In the genomic region with DNA sequence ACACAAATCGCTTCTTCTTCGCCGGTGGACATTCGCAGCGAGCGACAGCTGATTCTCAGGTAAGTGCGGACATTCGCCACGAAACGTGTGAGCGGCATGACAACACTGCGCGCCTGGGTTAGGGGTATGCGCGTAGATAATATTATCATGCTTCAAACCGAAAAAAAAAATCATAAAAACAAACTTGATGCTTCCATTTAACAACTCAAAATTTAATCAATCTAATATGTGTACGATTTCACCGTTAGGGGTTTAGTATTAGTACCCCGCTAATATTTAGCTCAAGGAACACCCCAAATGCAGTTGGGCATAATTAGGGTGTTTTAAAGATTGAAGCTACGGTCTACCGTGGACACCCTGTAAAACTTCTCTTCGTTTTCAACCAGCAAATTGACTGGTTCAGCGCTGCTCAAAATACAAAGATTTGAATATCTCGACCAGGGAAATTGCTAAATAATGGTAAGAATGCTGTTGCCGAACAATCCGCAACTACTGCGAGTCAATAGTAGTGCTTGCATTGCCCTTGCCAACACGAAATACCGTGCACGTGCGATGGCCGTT, we compare ENCODE assay signal across 1 fruit fly cellular context.
TF ChIP-seq lines count a peak whose summit lies in the region.

Gene CG17271 (minus strand): TSS at position 34 of the 561 bp plus-strand sequence.
Gene RpS20 (plus strand): TSS at position 367 of the 561 bp plus-strand sequence.

TF ChIP-seq in whole organism, embryonic, 481 proteins besides CTCF, POLR2A, EP300 and RAD21 (continued from another document and continues in another):
- peak; percentile 68 for TF ChIP-seq cg (GFP tag; optimal IDR thresholded peaks at IDR 0.05; lab: Kevin White, UChicago)
- peak; percentile 81 for TF ChIP-seq CG8765 (GFP tag; IDR thresholded peaks at IDR 0.05; lab: Robert Waterston, UW)
- peak; percentile 67; the same call in 1 of the 2 replicates for TF ChIP-seq gt (GFP tag; IDR thresholded peaks at IDR 0.05; lab: Robert Waterston, UW)
- no peak for TF ChIP-seq br (optimal IDR thresholded peaks at IDR 0.05; lab: Kevin White, UChicago)
- TF ChIP-seq CG15479 (GFP tag; optimal IDR thresholded peaks at IDR 0.05; lab: Kevin White, UChicago): no peak
- TF ChIP-seq ind (GFP tag; optimal IDR thresholded peaks at IDR 0.05; lab: Kevin White, UChicago): peak; percentile 95
- TF ChIP-seq Hsf (GFP tag; optimal IDR thresholded peaks at IDR 0.05; lab: Kevin White, UChicago): peak; percentile 95
- peak; percentile 90 for TF ChIP-seq CG8089 (GFP tag; optimal IDR thresholded peaks at IDR 0.05; lab: Kevin White, UChicago)
- TF ChIP-seq MTF-1 (GFP tag; optimal IDR thresholded peaks at IDR 0.05; lab: Kevin White, UChicago; ENCODE audit: borderline replicate concordance): no peak
- peak; percentile 74 for TF ChIP-seq Oli (tag; optimal IDR thresholded peaks at IDR 0.05; lab: Kevin White, UChicago)
- TF ChIP-seq sob (GFP tag; IDR thresholded peaks at IDR 0.05; lab: Robert Waterston, UW): peak; percentile 92
- TF ChIP-seq gcm2 (GFP tag; optimal IDR thresholded peaks at IDR 0.05; lab: Kevin White, UChicago): peak; percentile 88
- no peak for TF ChIP-seq z (GFP tag; IDR thresholded peaks at IDR 0.05; lab: Robert Waterston, UW)
- peak; percentile 93 for TF ChIP-seq chn (GFP tag; optimal IDR thresholded peaks at IDR 0.05; lab: Kevin White, UChicago)
- peak; percentile 89 for TF ChIP-seq unpg (GFP tag; optimal IDR thresholded peaks at IDR 0.05; lab: Kevin White, UChicago)
- TF ChIP-seq CG14667 (GFP tag; IDR thresholded peaks at IDR 0.05; lab: Robert Waterston, UW): peak; percentile 81
- TF ChIP-seq Mes4 (GFP tag; optimal IDR thresholded peaks at IDR 0.05; lab: Kevin White, UChicago): peak; percentile 94
- peak; percentile 95 for TF ChIP-seq HLH54F (GFP tag; optimal IDR thresholded peaks at IDR 0.05; lab: Kevin White, UChicago)
- peak; percentile 48; the same call in 1 of the 2 replicates for TF ChIP-seq Bgb (GFP tag; IDR thresholded peaks at IDR 0.05; lab: Robert Waterston, UW; ENCODE audit: partially characterized antibody)
- TF ChIP-seq prd (optimal IDR thresholded peaks at IDR 0.05; lab: Kevin White, UChicago): no peak
- TF ChIP-seq prd (GFP tag; IDR thresholded peaks at IDR 0.05; lab: Robert Waterston, UW): peak; percentile 94
- peak; percentile 89 for TF ChIP-seq kay (GFP tag; optimal IDR thresholded peaks at IDR 0.05; lab: Kevin White, UChicago)
- TF ChIP-seq Lpt (GFP tag; optimal IDR thresholded peaks at IDR 0.05; lab: Kevin White, UChicago): no peak
- no peak for TF ChIP-seq Doc3 (GFP tag; IDR thresholded peaks at IDR 0.05; lab: Robert Waterston, UW; ENCODE audit: partially characterized antibody)
- TF ChIP-seq CG13624 (GFP tag; optimal IDR thresholded peaks at IDR 0.05; lab: Kevin White, UChicago): peak; percentile 97
- peak; percentile 92 for TF ChIP-seq p53 (GFP tag; optimal IDR thresholded peaks at IDR 0.05; lab: Kevin White, UChicago)
- TF ChIP-seq CG11696 (GFP tag; IDR thresholded peaks at IDR 0.05; lab: Robert Waterston, UW): peak; percentile 67; the same call in 1 of the 2 replicates
- TF ChIP-seq CG42726 (GFP tag; IDR thresholded peaks at IDR 0.05; lab: Robert Waterston, UW; ENCODE audit: partially characterized antibody): no peak
- peak; percentile 77 for TF ChIP-seq Neu2 (GFP tag; optimal IDR thresholded peaks at IDR 0.05; lab: Kevin White, UChicago; ENCODE audit: borderline replicate concordance)
- TF ChIP-seq Med (GFP tag; lab: Kevin White, UChicago): peak; percentile 99
- TF ChIP-seq luna (GFP tag; optimal IDR thresholded peaks at IDR 0.05; lab: Kevin White, UChicago): peak; percentile 90
- TF ChIP-seq ttk (GFP tag; IDR thresholded peaks at IDR 0.05; lab: Robert Waterston, UW): peak; percentile 89
- TF ChIP-seq tna (GFP tag; IDR thresholded peaks at IDR 0.05; lab: Robert Waterston, UW; ENCODE audit: partially characterized antibody): no peak
- TF ChIP-seq CG2712 (tag; optimal IDR thresholded peaks at IDR 0.05; lab: Kevin White, UChicago): peak; percentile 90
- peak; percentile 95 for TF ChIP-seq CG2116 (GFP tag; optimal IDR thresholded peaks at IDR 0.05; lab: Kevin White, UChicago)
- no peak for TF ChIP-seq kah (GFP tag; optimal IDR thresholded peaks at IDR 0.05; lab: Kevin White, UChicago)
- TF ChIP-seq toy (GFP tag; IDR thresholded peaks at IDR 0.05; lab: Robert Waterston, UW): peak; percentile 78; the same call in 1 of the 2 replicates
- peak; percentile 88 for TF ChIP-seq grau (tag; optimal IDR thresholded peaks at IDR 0.05; lab: Kevin White, UChicago)
- TF ChIP-seq Ets65A (GFP tag; lab: Kevin White, UChicago): peak; percentile 99
- TF ChIP-seq rib (GFP tag; IDR thresholded peaks at IDR 0.05; lab: Robert Waterston, UW): peak; percentile 71; the same call in 1 of the 2 replicates
- peak; percentile 86 for TF ChIP-seq tio (GFP tag; optimal IDR thresholded peaks at IDR 0.05; lab: Kevin White, UChicago)
- TF ChIP-seq lbe (GFP tag; optimal IDR thresholded peaks at IDR 0.05; lab: Kevin White, UChicago): peak; percentile 55
- TF ChIP-seq tx (GFP tag; optimal IDR thresholded peaks at IDR 0.05; lab: Kevin White, UChicago): peak; percentile 95
- peak; percentile 95 for TF ChIP-seq CG12391 (tag; optimal IDR thresholded peaks at IDR 0.05; lab: Kevin White, UChicago)
- peak; percentile 94 for TF ChIP-seq bab2 (GFP tag; optimal IDR thresholded peaks at IDR 0.05; lab: Kevin White, UChicago)
- peak; percentile 67; the same call in 1 of the 3 replicates for TF ChIP-seq C15 (GFP tag; IDR thresholded peaks at IDR 0.05; lab: Robert Waterston, UW)
- TF ChIP-seq Dad (GFP tag; optimal IDR thresholded peaks at IDR 0.05; lab: Kevin White, UChicago): peak; percentile 95
- no peak for TF ChIP-seq sc (optimal IDR thresholded peaks at IDR 0.05; lab: Kevin White, UChicago)
- peak; percentile 58 for TF ChIP-seq sc (GFP tag; optimal IDR thresholded peaks at IDR 0.05; lab: Kevin White, UChicago)
- TF ChIP-seq CG5180 (GFP tag; optimal IDR thresholded peaks at IDR 0.05; lab: Kevin White, UChicago): peak; percentile 57
- TF ChIP-seq abd-A (tag; optimal IDR thresholded peaks at IDR 0.05; lab: Kevin White, UChicago): peak; percentile 65
- TF ChIP-seq CG12155 (GFP tag; optimal IDR thresholded peaks at IDR 0.05; lab: Kevin White, UChicago): peak; percentile 88
- peak; percentile 63 for TF ChIP-seq kni (GFP tag; optimal IDR thresholded peaks at IDR 0.05; lab: Kevin White, UChicago)
- peak; percentile 87 for TF ChIP-seq CG8388 (GFP tag; optimal IDR thresholded peaks at IDR 0.05; lab: Kevin White, UChicago)
- peak; percentile 80 for TF ChIP-seq wdn (GFP tag; IDR thresholded peaks at IDR 0.05; lab: Robert Waterston, UW)
- TF ChIP-seq CG4820 (GFP tag; optimal IDR thresholded peaks at IDR 0.05; lab: Kevin White, UChicago): peak; percentile 91
- no peak for TF ChIP-seq Gsc (GFP tag; IDR thresholded peaks at IDR 0.05; lab: Robert Waterston, UW)
- peak; percentile 93 for TF ChIP-seq CG6689 (GFP tag; IDR thresholded peaks at IDR 0.05; lab: Robert Waterston, UW)
- TF ChIP-seq bbx (GFP tag; IDR thresholded peaks at IDR 0.05; lab: Robert Waterston, UW; ENCODE audit: partially characterized antibody): 0 out of 2 replicates have a peak, but pooled peaks have one; percentile 18
- TF ChIP-seq klu (GFP tag; IDR thresholded peaks at IDR 0.05; lab: Robert Waterston, UW): peak; percentile 82
- TF ChIP-seq ham (GFP tag; IDR thresholded peaks at IDR 0.05; lab: Robert Waterston, UW): 0 out of 2 replicates have a peak, but pooled peaks have one; percentile 34
- peak; percentile 91 for TF ChIP-seq Bdp1 (GFP tag; optimal IDR thresholded peaks at IDR 0.05; lab: Kevin White, UChicago)
- peak; percentile 91 for TF ChIP-seq Gug (GFP tag; IDR thresholded peaks at IDR 0.05; lab: Robert Waterston, UW)
- peak; percentile 80 for TF ChIP-seq slou (GFP tag; optimal IDR thresholded peaks at IDR 0.05; lab: Kevin White, UChicago)
- peak; percentile 76 for TF ChIP-seq CG1529 (GFP tag; optimal IDR thresholded peaks at IDR 0.05; lab: Kevin White, UChicago)
- peak; percentile 72 for TF ChIP-seq CG8281 (tag; optimal IDR thresholded peaks at IDR 0.05; lab: Kevin White, UChicago)
- peak; percentile 63 for TF ChIP-seq Adf1 (GFP tag; IDR thresholded peaks at IDR 0.05; lab: Robert Waterston, UW)
- peak; percentile 95 for TF ChIP-seq pho (GFP tag; optimal IDR thresholded peaks at IDR 0.05; lab: Kevin White, UChicago)
- peak; percentile 92 for TF ChIP-seq sisA (GFP tag; IDR thresholded peaks at IDR 0.05; lab: Robert Waterston, UW)
- TF ChIP-seq CG18619 (GFP tag; optimal IDR thresholded peaks at IDR 0.05; lab: Kevin White, UChicago): peak; percentile 87
- peak; percentile 18 for TF ChIP-seq hkb (optimal IDR thresholded peaks at IDR 0.05; lab: Kevin White, UChicago)
- TF ChIP-seq hkb (GFP tag; IDR thresholded peaks at IDR 0.05; lab: Robert Waterston, UW): peak; percentile 91
- TF ChIP-seq CG11085 (GFP tag; IDR thresholded peaks at IDR 0.05; lab: Robert Waterston, UW): peak; percentile 88
- peak; percentile 68 for TF ChIP-seq dimm (GFP tag; IDR thresholded peaks at IDR 0.05; lab: Robert Waterston, UW)
- peak; percentile 75 for TF ChIP-seq CG43689 (GFP tag; IDR thresholded peaks at IDR 0.05; lab: Robert Waterston, UW)
- TF ChIP-seq fd3F (GFP tag; optimal IDR thresholded peaks at IDR 0.05; lab: Kevin White, UChicago): peak; percentile 72
- TF ChIP-seq CG7271 (tag; optimal IDR thresholded peaks at IDR 0.05; lab: Kevin White, UChicago): peak; percentile 59
- peak; percentile 87 for TF ChIP-seq CG18764 (GFP tag; optimal IDR thresholded peaks at IDR 0.05; lab: Kevin White, UChicago)
- TF ChIP-seq CG4404 (GFP tag; IDR thresholded peaks at IDR 0.05; lab: Robert Waterston, UW): peak; percentile 89
- TF ChIP-seq gsb (GFP tag; IDR thresholded peaks at IDR 0.05; lab: Robert Waterston, UW): peak; percentile 76
- peak; percentile 96 for TF ChIP-seq CG30403 (GFP tag; optimal IDR thresholded peaks at IDR 0.05; lab: Kevin White, UChicago)
- TF ChIP-seq Aef1 (GFP tag; IDR thresholded peaks at IDR 0.05; lab: Robert Waterston, UW): peak; percentile 88
- TF ChIP-seq CG9876 (GFP tag; optimal IDR thresholded peaks at IDR 0.05; lab: Kevin White, UChicago): peak; percentile 95
- peak; percentile 72 for TF ChIP-seq CG12236 (GFP tag; optimal IDR thresholded peaks at IDR 0.05; lab: Kevin White, UChicago)
- 0 out of 2 replicates have a peak, but pooled peaks have one; percentile 23 for TF ChIP-seq Scr (GFP tag; IDR thresholded peaks at IDR 0.05; lab: Robert Waterston, UW; ENCODE audit: partially characterized antibody)
- no peak for TF ChIP-seq CG2129 (GFP tag; IDR thresholded peaks at IDR 0.05; lab: Robert Waterston, UW; ENCODE audit: partially characterized antibody)
- TF ChIP-seq peb (GFP tag; IDR thresholded peaks at IDR 0.05; lab: Robert Waterston, UW): peak; percentile 78
- TF ChIP-seq vvl (GFP tag; IDR thresholded peaks at IDR 0.05; lab: Robert Waterston, UW): peak; percentile 95
- TF ChIP-seq CG15073 (GFP tag; optimal IDR thresholded peaks at IDR 0.05; lab: Kevin White, UChicago): peak; percentile 53
- peak; percentile 100 for TF ChIP-seq wek (GFP tag; optimal IDR thresholded peaks at IDR 0.05; lab: Kevin White, UChicago)
- TF ChIP-seq corto (GFP tag; optimal IDR thresholded peaks at IDR 0.05; lab: Kevin White, UChicago): no peak
- peak; percentile 85; the same call in 2 of the 3 replicates for TF ChIP-seq Optix (GFP tag; IDR thresholded peaks at IDR 0.05; lab: Robert Waterston, UW)
- TF ChIP-seq HmgD (GFP tag; optimal IDR thresholded peaks at IDR 0.05; lab: Kevin White, UChicago): peak; percentile 96
- peak; percentile 45 for TF ChIP-seq ATbp (GFP tag; optimal IDR thresholded peaks at IDR 0.05; lab: Kevin White, UChicago)
- TF ChIP-seq zfh2 (GFP tag; optimal IDR thresholded peaks at IDR 0.05; lab: Kevin White, UChicago): peak; percentile 95
- TF ChIP-seq CG7786 (GFP tag; optimal IDR thresholded peaks at IDR 0.05; lab: Kevin White, UChicago): peak; percentile 96
- TF ChIP-seq zen (tag; optimal IDR thresholded peaks at IDR 0.05; lab: Kevin White, UChicago): peak; percentile 88
- peak; percentile 93 for TF ChIP-seq eyg (GFP tag; optimal IDR thresholded peaks at IDR 0.05; lab: Kevin White, UChicago)
- peak; percentile 86 for TF ChIP-seq CG3163 (GFP tag; optimal IDR thresholded peaks at IDR 0.05; lab: Kevin White, UChicago)
- peak; percentile 87 for TF ChIP-seq CG11504 (tag; optimal IDR thresholded peaks at IDR 0.05; lab: Kevin White, UChicago)
- TF ChIP-seq Dll (GFP tag; IDR thresholded peaks at IDR 0.05; lab: Robert Waterston, UW; ENCODE audit: partially characterized antibody): no peak
- TF ChIP-seq Mad (GFP tag; optimal IDR thresholded peaks at IDR 0.05; lab: Kevin White, UChicago): peak; percentile 94
- TF ChIP-seq Usf (GFP tag; optimal IDR thresholded peaks at IDR 0.05; lab: Kevin White, UChicago): peak; percentile 71
- TF ChIP-seq pzg (GFP tag; optimal IDR thresholded peaks at IDR 0.05; lab: Kevin White, UChicago): peak; percentile 97
- TF ChIP-seq Dref (GFP tag; IDR thresholded peaks at IDR 0.05; lab: Robert Waterston, UW): peak; percentile 37; the same call in 1 of the 2 replicates
- peak; percentile 98 for TF ChIP-seq CG17385 (GFP tag; optimal IDR thresholded peaks at IDR 0.05; lab: Kevin White, UChicago)
- peak; percentile 96 for TF ChIP-seq CG9932 (GFP tag; IDR thresholded peaks at IDR 0.05; lab: Robert Waterston, UW)
- peak; percentile 43; the same call in 1 of the 2 replicates for TF ChIP-seq Nf-YA (GFP tag; IDR thresholded peaks at IDR 0.05; lab: Robert Waterston, UW)
- TF ChIP-seq CG1832 (GFP tag; optimal IDR thresholded peaks at IDR 0.05; lab: Kevin White, UChicago): no peak
- peak; percentile 79 for TF ChIP-seq CG30431 (GFP tag; optimal IDR thresholded peaks at IDR 0.05; lab: Kevin White, UChicago)
- peak; percentile 94 for TF ChIP-seq ems (GFP tag; optimal IDR thresholded peaks at IDR 0.05; lab: Kevin White, UChicago)
- TF ChIP-seq hbn (GFP tag; IDR thresholded peaks at IDR 0.05; lab: Robert Waterston, UW; ENCODE audit: partially characterized antibody): 0 out of 2 replicates have a peak, but pooled peaks have one; percentile 32
- TF ChIP-seq CG11695 (GFP tag; IDR thresholded peaks at IDR 0.05; lab: Robert Waterston, UW): peak; percentile 92
- peak; percentile 78 for TF ChIP-seq Mrtf (GFP tag; IDR thresholded peaks at IDR 0.05; lab: Robert Waterston, UW)
- peak; percentile 88 for TF ChIP-seq CG1602 (GFP tag; optimal IDR thresholded peaks at IDR 0.05; lab: Kevin White, UChicago)
- TF ChIP-seq wor (GFP tag; IDR thresholded peaks at IDR 0.05; lab: Robert Waterston, UW): peak; percentile 69
- TF ChIP-seq CG16813 (GFP tag; IDR thresholded peaks at IDR 0.05; lab: Robert Waterston, UW; ENCODE audit: partially characterized antibody): no peak
- peak; percentile 82 for TF ChIP-seq nau (GFP tag; optimal IDR thresholded peaks at IDR 0.05; lab: Kevin White, UChicago)
- peak; percentile 87 for TF ChIP-seq tgo (GFP tag; IDR thresholded peaks at IDR 0.05; lab: Robert Waterston, UW)
- TF ChIP-seq jing (GFP tag; optimal IDR thresholded peaks at IDR 0.05; lab: Kevin White, UChicago): no peak
